In genomic region chrV:8359113-8359564, ce11 we compare ENCODE assay signal across 1 worm cellular context.
TF ChIP-seq lines count a peak whose summit lies in the region.

TSS of gene mpdu-1 (minus strand) at chrV:8359163.

TF ChIP-seq in whole organism, L1 larva, 84 proteins besides CTCF, POLR2A, EP300 and RAD21 (continued from another document):
- peak; percentile 77 for TF ChIP-seq nhr-19 (GFP tag; conservative IDR thresholded peaks at IDR 0.05; lab: Robert Waterston, UW)
- peak; percentile 77 for TF ChIP-seq elt-2 (tag; optimal IDR thresholded peaks at IDR 0.05; lab: Kevin White, UChicago)
- TF ChIP-seq pax-3 (tag; optimal IDR thresholded peaks at IDR 0.05; lab: Kevin White, UChicago): no peak
- TF ChIP-seq nhr-90 (tag; optimal IDR thresholded peaks at IDR 0.05; lab: Kevin White, UChicago; ENCODE audit: poor library complexity): peak; percentile 65
- no peak for TF ChIP-seq tlp-1 (tag; optimal IDR thresholded peaks at IDR 0.05; lab: Kevin White, UChicago)
- TF ChIP-seq nhr-28 (tag; optimal IDR thresholded peaks at IDR 0.05; lab: Kevin White, UChicago): no peak
- peak; percentile 72 for TF ChIP-seq blmp-1 (tag; optimal IDR thresholded peaks at IDR 0.05; lab: Kevin White, UChicago)
- TF ChIP-seq nhr-84 (tag; optimal IDR thresholded peaks at IDR 0.05; lab: Kevin White, UChicago): no peak
- TF ChIP-seq sup-37 (GFP tag; optimal IDR thresholded peaks at IDR 0.05; lab: Kevin White, UChicago): no peak
- TF ChIP-seq fkh-10 (GFP tag; optimal IDR thresholded peaks at IDR 0.05; lab: Kevin White, UChicago): peak; percentile 5
- peak in 1 of 2 experiments; percentile 30 for TF ChIP-seq ztf-11 (tag; optimal IDR thresholded peaks at IDR 0.05; lab: Kevin White, UChicago)
- no peak for TF ChIP-seq unc-98 (GFP tag; IDR thresholded peaks at IDR 0.05; lab: Robert Waterston, UW)
- TF ChIP-seq elt-3 (tag; optimal IDR thresholded peaks at IDR 0.05; lab: Kevin White, UChicago): peak in 2 of 6 experiments; percentile 32 to 69
- TF ChIP-seq efl-1 (optimal IDR thresholded peaks at IDR 0.05; lab: Kevin White, UChicago): peak; percentile 59 to 75
- peak; percentile 66 to 97 for TF ChIP-seq efl-1 (GFP tag; optimal IDR thresholded peaks at IDR 0.05 in 1 of 2; lab: Kevin White, UChicago)
- no peak for TF ChIP-seq ets-5 (GFP tag; IDR thresholded peaks at IDR 0.05; lab: Robert Waterston, UW)
- TF ChIP-seq fos-1 (tag; optimal IDR thresholded peaks at IDR 0.05; lab: Kevin White, UChicago): no peak
- TF ChIP-seq efl-3 (GFP tag; optimal IDR thresholded peaks at IDR 0.05; lab: Kevin White, UChicago): no peak
- no peak for TF ChIP-seq C34B4.2 (tag; optimal IDR thresholded peaks at IDR 0.05; lab: Kevin White, UChicago)
- no peak for TF ChIP-seq ceh-63 (GFP tag; optimal IDR thresholded peaks at IDR 0.05; lab: Kevin White, UChicago)
- TF ChIP-seq lir-3 (tag; optimal IDR thresholded peaks at IDR 0.05; lab: Kevin White, UChicago; ENCODE audit: poor library complexity): no peak
- no peak for TF ChIP-seq lin-14 (GFP tag; optimal IDR thresholded peaks at IDR 0.05; lab: Kevin White, UChicago)
- TF ChIP-seq C16A3.4 (tag; optimal IDR thresholded peaks at IDR 0.05; lab: Kevin White, UChicago): peak; percentile 79
- no peak for TF ChIP-seq unc-30 (tag; optimal IDR thresholded peaks at IDR 0.05; lab: Kevin White, UChicago)
- peak; percentile 79 for TF ChIP-seq swsn-7 (tag; optimal IDR thresholded peaks at IDR 0.05; lab: Kevin White, UChicago)
- TF ChIP-seq snpc-4 (tag; optimal IDR thresholded peaks at IDR 0.05; lab: Kevin White, UChicago): peak; percentile 89
- TF ChIP-seq nhr-12 (tag; optimal IDR thresholded peaks at IDR 0.05; lab: Kevin White, UChicago): no peak
- TF ChIP-seq nhr-85 (tag; lab: Kevin White, UChicago): peak; percentile 83
- TF ChIP-seq ceh-82 (tag; optimal IDR thresholded peaks at IDR 0.05; lab: Kevin White, UChicago): peak; percentile 53 to 83 (median 58)
- peak; percentile 30 for TF ChIP-seq unc-86 (tag; optimal IDR thresholded peaks at IDR 0.05; lab: Kevin White, UChicago)
- peak; percentile 74 for TF ChIP-seq tbx-2 (tag; optimal IDR thresholded peaks at IDR 0.05; lab: Kevin White, UChicago)
- TF ChIP-seq C04F5.9 (tag; optimal IDR thresholded peaks at IDR 0.05; lab: Kevin White, UChicago): no peak
- TF ChIP-seq ceh-88 (GFP tag; IDR thresholded peaks at IDR 0.05; lab: Robert Waterston, UW): no peak
- TF ChIP-seq pqm-1 (tag; optimal IDR thresholded peaks at IDR 0.05; lab: Kevin White, UChicago): no peak
- peak; percentile 61 for TF ChIP-seq lin-39 (tag; optimal IDR thresholded peaks at IDR 0.05; lab: Kevin White, UChicago)
- no peak for TF ChIP-seq egl-27 (tag; optimal IDR thresholded peaks at IDR 0.05; lab: Kevin White, UChicago)
- TF ChIP-seq pag-3 (tag; optimal IDR thresholded peaks at IDR 0.05; lab: Kevin White, UChicago; ENCODE audit: borderline replicate concordance, insufficient read depth): no peak
- peak; percentile 34; the same call in 1 of the 2 replicates for TF ChIP-seq grh-1 (GFP tag; IDR thresholded peaks at IDR 0.05; lab: Robert Waterston, UW)
- peak; percentile 71 for TF ChIP-seq dsc-1 (tag; optimal IDR thresholded peaks at IDR 0.05; lab: Kevin White, UChicago)
TF ChIP-seq in whole organism, L1 larva: peak in this region for 40.
